Worm (Caenorhabditis elegans): ENCODE measurements around the gene sdz-33.

Gene sdz-33

DNA sequence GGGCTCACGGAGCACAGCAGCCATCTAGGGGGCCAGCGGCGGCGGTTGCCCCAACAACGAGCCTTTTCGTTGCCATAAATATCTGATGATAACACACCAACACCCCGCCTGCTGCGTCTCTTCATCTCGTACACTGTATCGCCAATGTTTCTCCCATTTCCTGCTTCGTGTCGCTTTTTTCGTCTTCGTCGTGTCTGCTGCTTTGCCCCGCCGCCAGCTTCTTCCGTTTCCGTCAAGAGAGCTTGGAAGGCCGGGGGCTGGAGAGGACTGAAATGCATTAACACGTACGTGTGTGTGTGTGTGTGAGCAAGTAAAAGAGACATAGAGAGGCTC is 28.6 kb downstream of the sdz-33 start:
- TF ChIP-seq che-1 (tag; optimal IDR thresholded peaks at IDR 0.05) (peak; percentile 41), mec-3 (tag; optimal IDR thresholded peaks at IDR 0.05; ENCODE audit: borderline replicate concordance) (peak; percentile 36), ceh-22 (tag; optimal IDR thresholded peaks at IDR 0.05) (no peak), pax-1 (tag; optimal IDR thresholded peaks at IDR 0.05) (no peak), pqm-1 (tag; optimal IDR thresholded peaks at IDR 0.05) (no peak), lin-11 (tag; optimal IDR thresholded peaks at IDR 0.05) (no peak), ets-4 (tag; optimal IDR thresholded peaks at IDR 0.05) (no peak), T23F11.4 (GFP tag; optimal IDR thresholded peaks at IDR 0.05) (no peak), ama-1 (optimal IDR thresholded peaks at IDR 0.05) (no peak), hlh-15 (tag; optimal IDR thresholded peaks at IDR 0.05) (no peak), npax-4 (tag; optimal IDR thresholded peaks at IDR 0.05) (no peak), ceh-34 (tag; optimal IDR thresholded peaks at IDR 0.05) (no peak), ztf-16 (tag; optimal IDR thresholded peaks at IDR 0.05) (no peak), pros-1 (tag; optimal IDR thresholded peaks at IDR 0.05) (no peak), nfya-1 (tag; optimal IDR thresholded peaks at IDR 0.05) (no peak), pat-9 (tag; optimal IDR thresholded peaks at IDR 0.05) (peak; percentile 17), unc-55 (GFP tag; optimal IDR thresholded peaks at IDR 0.05) (no peak), hlh-13 (GFP tag; optimal IDR thresholded peaks at IDR 0.05) (no peak), ceh-18 (tag; optimal IDR thresholded peaks at IDR 0.05) (no peak), pha-4 (tag; optimal IDR thresholded peaks at IDR 0.05) (no peak), fkh-6 (tag; optimal IDR thresholded peaks at IDR 0.05) (no peak), gmeb-2 (tag; optimal IDR thresholded peaks at IDR 0.05) (peak; percentile 21), sdc-2 (tag; optimal IDR thresholded peaks at IDR 0.05) (no peak), C38D4.7 (GFP tag; optimal IDR thresholded peaks at IDR 0.05) (no peak), ceh-30 (tag; optimal IDR thresholded peaks at IDR 0.05) (no peak), ref-2 (tag; optimal IDR thresholded peaks at IDR 0.05) (no peak), ceh-6 (GFP tag; optimal IDR thresholded peaks at IDR 0.05) (no peak), ceh-9 (tag; optimal IDR thresholded peaks at IDR 0.05) (no peak), ceh-2 (tag; optimal IDR thresholded peaks at IDR 0.05) (peak; percentile 0), fkh-10 (GFP tag; optimal IDR thresholded peaks at IDR 0.05) (no peak), ceh-19 (GFP tag; optimal IDR thresholded peaks at IDR 0.05) (no peak), rnt-1 (tag; optimal IDR thresholded peaks at IDR 0.05) (no peak), F13H6.1 (tag; optimal IDR thresholded peaks at IDR 0.05) (no peak), fax-1 (tag; optimal IDR thresholded peaks at IDR 0.05) (no peak), tbx-7 (tag; optimal IDR thresholded peaks at IDR 0.05) (no peak), nhr-11 (tag; optimal IDR thresholded peaks at IDR 0.05) (no peak), hlh-8 (tag; optimal IDR thresholded peaks at IDR 0.05) (no peak), unc-3 (GFP tag; conservative IDR thresholded peaks at IDR 0.05) (no peak), unc-3 (tag; optimal IDR thresholded peaks at IDR 0.05) (no peak), ceh-45 (GFP tag; IDR thresholded peaks at IDR 0.05) (no peak), syd-9 (tag; optimal IDR thresholded peaks at IDR 0.05) (no peak), nhr-232 (tag; optimal IDR thresholded peaks at IDR 0.05) (no peak), ahr-1 (tag; optimal IDR thresholded peaks at IDR 0.05) (no peak), madf-2 (tag; optimal IDR thresholded peaks at IDR 0.05) (no peak), ttx-3 (tag; optimal IDR thresholded peaks at IDR 0.05) (no peak), sox-4 (tag; optimal IDR thresholded peaks at IDR 0.05) (no peak), K09A11.1 (tag; optimal IDR thresholded peaks at IDR 0.05; ENCODE audit: insufficient read depth) (no peak), zip-5 (tag; optimal IDR thresholded peaks at IDR 0.05) (no peak), lim-6 (tag; optimal IDR thresholded peaks at IDR 0.05) (no peak), elt-4 (tag; optimal IDR thresholded peaks at IDR 0.05) (no peak), ceh-48 (tag; optimal IDR thresholded peaks at IDR 0.05) (no peak), unc-42 (tag; optimal IDR thresholded peaks at IDR 0.05) (peak; percentile 14), unc-86 (tag; optimal IDR thresholded peaks at IDR 0.05) (no peak), pha-2 (tag; optimal IDR thresholded peaks at IDR 0.05) (no peak), eyg-1 (tag; optimal IDR thresholded peaks at IDR 0.05) (no peak), ceh-31 (tag; optimal IDR thresholded peaks at IDR 0.05) (peak; percentile 24)
